Worm (Caenorhabditis elegans): ENCODE measurements around the gene T24C4.3.

- no peak for TF ChIP-seq lin-15B (tag; optimal IDR thresholded peaks at IDR 0.05)
- TF ChIP-seq ZK546.5 (tag; optimal IDR thresholded peaks at IDR 0.05): no peak
- TF ChIP-seq fos-1 (tag; optimal IDR thresholded peaks at IDR 0.05): no peak
- no peak for TF ChIP-seq ztf-4 (tag; optimal IDR thresholded peaks at IDR 0.05)
- no peak for TF ChIP-seq nfya-1 (tag; optimal IDR thresholded peaks at IDR 0.05; ENCODE audit: insufficient read depth)
These were observed 3.4 kb downstream of the T24C4.3 start for ce11 chrIII:868866-869265.

Measured in whole organism, L3 larva.